Worm (Caenorhabditis elegans): ENCODE results near the gene natb-1.

natb-1 gene

DNA sequence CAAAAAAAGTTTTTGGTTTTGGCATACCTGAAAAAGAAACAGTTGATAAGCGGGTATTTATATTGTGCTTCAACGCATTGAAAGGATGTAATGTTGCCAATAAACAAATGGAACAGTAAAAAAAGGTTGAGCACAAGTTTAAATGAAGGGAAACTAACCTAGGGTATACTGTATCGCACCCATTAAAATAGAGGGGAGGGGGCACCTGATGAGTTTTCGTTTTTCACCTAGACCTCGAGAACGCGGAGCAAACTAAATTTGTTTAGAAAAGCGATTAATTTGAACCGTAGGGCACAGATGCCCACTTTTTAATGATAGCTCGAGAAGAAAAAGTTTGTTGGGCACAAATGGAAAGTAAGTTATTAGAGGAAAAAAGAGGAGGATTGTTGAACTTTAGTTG lies 50.2 kb downstream of the natb-1 start, which contains the start of gene ncx-10:
Gene ncx-10, minus strand, starts transcription at position 101 of the 400 bp plus-strand sequence.
- no peak for TF ChIP-seq sox-4 (tag; optimal IDR thresholded peaks at IDR 0.05)
- TF ChIP-seq rnt-1 (tag; optimal IDR thresholded peaks at IDR 0.05) = no peak
- no peak for TF ChIP-seq Y116A8C.19 (tag; optimal IDR thresholded peaks at IDR 0.05; ENCODE audit: borderline replicate concordance)
- no peak for TF ChIP-seq hlh-17 (GFP tag; optimal IDR thresholded peaks at IDR 0.05; ENCODE audit: borderline replicate concordance)
- no peak for TF ChIP-seq dsc-1 (tag; optimal IDR thresholded peaks at IDR 0.05)
- no peak for TF ChIP-seq pqm-1 (tag; optimal IDR thresholded peaks at IDR 0.05)
- TF ChIP-seq skn-1 (tag; optimal IDR thresholded peaks at IDR 0.05) = no peak

Measured in whole organism, L1 larva.